Worm (Caenorhabditis elegans) whole organism, L3 larva: ENCODE measurements around the gene pat-6.
A peak's percentile ranks its signal among the peaks of the same experiment; 100 is the strongest.

Experiments used
- ama-1 ChIP-seq: fragments of 150-350 bp; optimal IDR thresholded peaks from 2 replicates; lab custom pipeline; 2018
- ceh-28 ChIP-seq: fragments of 150-350 bp; optimal IDR thresholded peaks from 2 replicates; lab custom pipeline; 2014; ENCODE audit warnings: missing biosample characterization, missing genetic modification reagents, missing genetic modification characterization
- ceh-82 ChIP-seq: fragments of 150-350 bp; optimal IDR thresholded peaks from 2 replicates; lab custom pipeline; 2014; ENCODE audit warnings: missing biosample characterization, missing genetic modification characterization
- daf-12 ChIP-seq: fragments of 150-350 bp; optimal IDR thresholded peaks from 2 replicates; lab custom pipeline; 2014; ENCODE audit warnings: missing biosample characterization, missing genetic modification reagents, missing genetic modification characterization
- elt-2 ChIP-seq: sonication (generic microtip); optimal IDR thresholded peaks from 2 replicates; lab custom pipeline; 2016; ENCODE audit warnings: missing genetic modification reagents, mild to moderate bottlenecking, missing genetic modification characterization, missing compliant biosample characterization
- fos-1 ChIP-seq: fragments of 150-350 bp; optimal IDR thresholded peaks from 2 replicates; lab custom pipeline; 2014; ENCODE audit warnings: missing biosample characterization, missing genetic modification characterization
- lin-39 ChIP-seq: fragments of 150-350 bp; optimal IDR thresholded peaks from 2 replicates; lab custom pipeline; 2018; ENCODE audit warnings: missing biosample characterization, missing genetic modification reagents, missing genetic modification characterization
- nhr-43 ChIP-seq: sonication (generic microtip); optimal IDR thresholded peaks from 2 replicates; lab custom pipeline; 2016; ENCODE audit warnings: mild to moderate bottlenecking, missing genetic modification characterization, missing compliant biosample characterization; ENCODE audit not compliant: poor library complexity, severe bottlenecking
- nhr-76 ChIP-seq: fragments of 150-350 bp; sonication (generic microtip); optimal IDR thresholded peaks from 5 replicates; lab custom pipeline; 2014; ENCODE audit warnings: missing biosample characterization, missing genetic modification characterization
- pha-4 ChIP-seq: fragments of 150-350 bp; optimal IDR thresholded peaks from 2 replicates; lab custom pipeline; 2014; ENCODE audit warnings: missing biosample characterization, missing genetic modification reagents, missing genetic modification characterization
- pqm-1 ChIP-seq: fragments of 150-350 bp; optimal IDR thresholded peaks from 2 replicates; lab custom pipeline; 2017; ENCODE audit warnings: missing biosample characterization, missing genetic modification characterization, inconsistent platforms

DNA sequence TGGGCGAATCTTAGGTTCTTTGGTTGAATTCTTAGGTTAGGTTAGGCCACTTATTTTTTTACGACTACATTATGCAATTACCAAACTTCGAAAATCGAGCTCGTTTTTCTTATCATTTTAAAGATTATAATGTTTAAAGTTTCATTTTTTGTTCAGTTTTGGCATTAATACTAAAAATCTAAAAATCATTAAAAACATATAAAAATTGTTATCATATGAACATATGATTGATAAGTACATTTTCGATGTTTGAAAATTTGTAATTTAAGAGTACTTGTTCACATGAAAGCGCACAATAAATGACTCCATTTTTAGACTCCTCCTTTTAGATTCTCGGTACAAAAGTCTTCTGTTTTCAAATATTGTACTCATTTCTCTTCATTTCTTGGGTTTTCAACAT is 41.1 kb upstream of the pat-6 start:
- TF ChIP-seq ceh-82 = no peak
- no peak for TF ChIP-seq lin-39 (tag; lab: Kevin White, UChicago)
- peak; percentile 59 for TF ChIP-seq elt-2 (tag; lab: Kevin White, UChicago)
- TF ChIP-seq pqm-1 (tag; lab: Kevin White, UChicago) = peak; percentile 86
- TF ChIP-seq daf-12 (tag; lab: Kevin White, UChicago) = no peak
- TF ChIP-seq nhr-76 (tag; lab: Kevin White, UChicago) = no peak
- no peak for TF ChIP-seq fos-1 (tag; lab: Kevin White, UChicago)
- no peak for TF ChIP-seq nhr-43 (tag; lab: Kevin White, UChicago)
- no peak for TF ChIP-seq ceh-28
- no peak for TF ChIP-seq ama-1
- peak; percentile 18 for TF ChIP-seq pha-4 (tag; lab: Kevin White, UChicago)
